Worm (Caenorhabditis elegans) whole organism, mixed stage, embryonic: ENCODE results near the gene F36G9.15.

Experiments used
- M03D4.4 ChIP-seq: sonication (generic microtip); optimal IDR thresholded peaks from 2 replicates; lab custom pipeline; 2017; ENCODE audit warnings: mild to moderate bottlenecking, missing genetic modification characterization, missing compliant biosample characterization
- bed-3 ChIP-seq: fragments of 200-800 bp; sonication (Bioruptor generic); optimal IDR thresholded peaks from 3 replicates; lab custom pipeline; 2018; ENCODE audit warnings: mild to moderate bottlenecking, missing genetic modification characterization, moderate library complexity, missing compliant biosample characterization
- blmp-1 ChIP-seq: fragments of 150-350 bp; optimal IDR thresholded peaks from 2 replicates; lab custom pipeline; 2014; ENCODE audit warnings: missing biosample characterization, missing genetic modification characterization
- ceh-39 ChIP-seq: fragments of 150-350 bp; optimal IDR thresholded peaks from 2 replicates; lab custom pipeline; 2014; ENCODE audit warnings: missing biosample characterization, missing genetic modification characterization
- ceh-43 ChIP-seq: fragments of 200-800 bp; sonication (Bioruptor generic); optimal IDR thresholded peaks from 2 replicates; lab custom pipeline; 2018; ENCODE audit warnings: mild to moderate bottlenecking, missing genetic modification characterization, moderate library complexity, missing compliant biosample characterization
- ceh-83 ChIP-seq: fragments of 200-800 bp; sonication (Bioruptor generic); optimal IDR thresholded peaks from 2 replicates; lab custom pipeline; 2018; ENCODE audit warnings: mild to moderate bottlenecking, missing genetic modification characterization, missing compliant biosample characterization
- ces-1 ChIP-seq: fragments of 150-350 bp; optimal IDR thresholded peaks from 2 replicates; lab custom pipeline; 2014; ENCODE audit warnings: missing biosample characterization, missing genetic modification reagents, missing genetic modification characterization
- cnd-1 ChIP-seq: fragments of 200-800 bp; sonication (Bioruptor generic); optimal IDR thresholded peaks from 2 replicates; lab custom pipeline; 2018; ENCODE audit warnings: mild to moderate bottlenecking, missing genetic modification characterization, missing compliant biosample characterization
- drap-1 ChIP-seq: fragments of 200-800 bp; sonication (Bioruptor generic); optimal IDR thresholded peaks from 3 replicates; lab custom pipeline; 2018; ENCODE audit warnings: mild to moderate bottlenecking, missing genetic modification characterization, missing compliant biosample characterization
- elt-1 ChIP-seq: sonication (generic microtip); optimal IDR thresholded peaks from 2 replicates; lab custom pipeline; 2017; ENCODE audit warnings: missing genetic modification characterization, mild to moderate bottlenecking, missing compliant biosample characterization, antibody characterized with exemption, moderate library complexity, borderline replicate concordance; ENCODE audit not compliant: insufficient read depth
- elt-3 ChIP-seq: fragments of 150-350 bp; optimal IDR thresholded peaks from 2 replicates; lab custom pipeline; 2014; ENCODE audit warnings: missing biosample characterization, missing genetic modification characterization
- flh-1 ChIP-seq: fragments of 200-800 bp; sonication (Bioruptor generic); optimal IDR thresholded peaks from 2 replicates; lab custom pipeline; 2018; ENCODE audit warnings: mild to moderate bottlenecking, missing genetic modification characterization, moderate library complexity, missing compliant biosample characterization
- ham-2 ChIP-seq: fragments of 200-800 bp; sonication (Bioruptor generic); optimal IDR thresholded peaks from 2 replicates; lab custom pipeline; 2018; ENCODE audit warnings: mild to moderate bottlenecking, missing genetic modification characterization, missing compliant biosample characterization
- hlh-1 ChIP-seq: fragments of 150-350 bp; optimal IDR thresholded peaks from 2 replicates; lab custom pipeline; 2014; ENCODE audit warnings: missing biosample characterization, missing genetic modification reagents, missing genetic modification characterization
- lin-13 ChIP-seq: fragments of 150-350 bp; optimal IDR thresholded peaks from 2 replicates; lab custom pipeline; 2014; ENCODE audit warnings: missing biosample characterization, missing genetic modification characterization
- lin-32 ChIP-seq: fragments of 200-800 bp; sonication (Bioruptor generic); optimal IDR thresholded peaks from 2 replicates; lab custom pipeline; 2018; ENCODE audit warnings: mild to moderate bottlenecking, missing genetic modification characterization, missing compliant biosample characterization
- lsy-2 ChIP-seq: fragments of 150-350 bp; optimal IDR thresholded peaks from 2 replicates; lab custom pipeline; 2014; ENCODE audit warnings: missing biosample characterization, missing genetic modification characterization
- mab-5 ChIP-seq: fragments of 150-350 bp; optimal IDR thresholded peaks from 2 replicates; lab custom pipeline; 2014; ENCODE audit warnings: missing biosample characterization, missing genetic modification characterization
- mep-1 ChIP-seq: fragments of 150-350 bp; optimal IDR thresholded peaks from 2 replicates; lab custom pipeline; 2017; ENCODE audit warnings: missing biosample characterization, missing genetic modification reagents, missing genetic modification characterization, inconsistent platforms
- mls-2 ChIP-seq: sonication (generic microtip); optimal IDR thresholded peaks from 2 replicates; lab custom pipeline; 2016; ENCODE audit warnings: mild to moderate bottlenecking, missing genetic modification characterization, moderate library complexity, missing compliant biosample characterization
- nhr-12 ChIP-seq: fragments of 150-350 bp; optimal IDR thresholded peaks from 2 replicates; lab custom pipeline; 2014; ENCODE audit warnings: missing biosample characterization, missing genetic modification characterization
- nhr-2 ChIP-seq: fragments of 150-350 bp; optimal IDR thresholded peaks from 2 replicates; lab custom pipeline; 2014; ENCODE audit warnings: missing biosample characterization, missing genetic modification characterization
- nhr-76 ChIP-seq: sonication (generic microtip); optimal IDR thresholded peaks from 2 replicates; lab custom pipeline; 2017; ENCODE audit warnings: missing biosample characterization, missing genetic modification characterization
- sem-2 ChIP-seq: fragments of 200-800 bp; sonication (Bioruptor generic); optimal IDR thresholded peaks from 2 replicates; lab custom pipeline; 2018; ENCODE audit warnings: mild to moderate bottlenecking, missing genetic modification characterization, missing compliant biosample characterization
- snpc-4 ChIP-seq: fragments of 150-350 bp; optimal IDR thresholded peaks from 2 replicates; lab custom pipeline; 2014; ENCODE audit warnings: missing biosample characterization, missing genetic modification characterization
- sptf-1 ChIP-seq: sonication (generic microtip); optimal IDR thresholded peaks from 2 replicates; lab custom pipeline; 2017; ENCODE audit warnings: mild to moderate bottlenecking, missing genetic modification characterization, moderate library complexity, missing compliant biosample characterization
- unc-120 ChIP-seq: sonication (generic microtip); optimal IDR thresholded peaks from 2 replicates; lab custom pipeline; 2017; ENCODE audit warnings: missing genetic modification characterization, missing compliant biosample characterization; ENCODE audit not compliant: poor library complexity, severe bottlenecking
- unc-39 ChIP-seq: fragments of 150-350 bp; optimal IDR thresholded peaks from 2 replicates; lab custom pipeline; 2014; ENCODE audit warnings: missing biosample characterization, missing genetic modification characterization
- unc-62 ChIP-seq: fragments of 150-350 bp; optimal IDR thresholded peaks from 2 replicates; lab custom pipeline; 2014; ENCODE audit warnings: missing biosample characterization, missing genetic modification reagents, missing genetic modification characterization
- zip-8 ChIP-seq: fragments of 150-350 bp; optimal IDR thresholded peaks from 2 replicates; lab custom pipeline; 2014; ENCODE audit warnings: missing biosample characterization, missing genetic modification characterization
- ztf-11 ChIP-seq: fragments of 150-350 bp; optimal IDR thresholded peaks from 2 replicates; lab custom pipeline; 2014; ENCODE audit warnings: missing biosample characterization, missing genetic modification characterization

The F36G9.15 gene

ce11 chrV:15965114-15965513, 22.9 kb downstream of the F36G9.15 start, which contains the start of gene sri-2:
Gene sri-2, minus strand, starts transcription at chrV:15965214.
- TF ChIP-seq cnd-1 = no peak
- no peak for TF ChIP-seq ham-2
- no peak for TF ChIP-seq mab-5 (tag; lab: Kevin White, UChicago)
- TF ChIP-seq elt-1 (tag; lab: Kevin White, UChicago) = no peak
- TF ChIP-seq bed-3 (GFP tag; lab: Kevin White, UChicago) = no peak
- no peak for TF ChIP-seq nhr-76 (tag; lab: Kevin White, UChicago)
- TF ChIP-seq sptf-1 (tag; lab: Kevin White, UChicago) = no peak
- TF ChIP-seq unc-120 (tag; lab: Kevin White, UChicago) = no peak
- TF ChIP-seq ceh-83 (GFP tag; lab: Kevin White, UChicago) = no peak
- TF ChIP-seq sem-2 (GFP tag; lab: Kevin White, UChicago) = no peak
- TF ChIP-seq unc-39 (tag; lab: Kevin White, UChicago) = no peak

ce11 chrV:15959456-15959855, 28.5 kb downstream of the F36G9.15 start:
- no peak for TF ChIP-seq nhr-76 (tag; lab: Kevin White, UChicago)
- TF ChIP-seq elt-3 (tag; lab: Kevin White, UChicago) = no peak
- TF ChIP-seq nhr-2 (tag; lab: Kevin White, UChicago) = no peak
- no peak for TF ChIP-seq snpc-4 (tag; lab: Kevin White, UChicago)
- TF ChIP-seq sptf-1 (tag; lab: Kevin White, UChicago) = no peak
- TF ChIP-seq drap-1 (GFP tag; lab: Kevin White, UChicago) = no peak
- no peak for TF ChIP-seq ztf-11 (tag; lab: Kevin White, UChicago)
- TF ChIP-seq ceh-43 (GFP tag; lab: Kevin White, UChicago) = no peak
- TF ChIP-seq M03D4.4 = no peak
- TF ChIP-seq mep-1 (tag; lab: Kevin White, UChicago) = no peak
- no peak for TF ChIP-seq cnd-1

- TF ChIP-seq nhr-12 (tag; lab: Kevin White, UChicago) (no peak), sem-2 (GFP tag; lab: Kevin White, UChicago) (no peak), sptf-1 (tag; lab: Kevin White, UChicago) (no peak), lin-13 (tag; lab: Kevin White, UChicago) (no peak), ceh-39 (tag; lab: Kevin White, UChicago) (no peak), ztf-11 (tag; lab: Kevin White, UChicago) (no peak), mab-5 (tag; lab: Kevin White, UChicago) (no peak), mls-2 (tag; lab: Kevin White, UChicago) (no peak), elt-3 (tag; lab: Kevin White, UChicago) (no peak), ham-2 (no peak), snpc-4 (tag; lab: Kevin White, UChicago) (no peak), unc-120 (tag; lab: Kevin White, UChicago) (no peak)
These were observed 30.9 kb downstream of the F36G9.15 start, which contains the start of gene F36G9.3 for ce11 chrV:15957098-15957497. Gene F36G9.3, plus strand, starts transcription at chrV:15957398.

ce11 chrV:15955497-15955896, 32.5 kb downstream of the F36G9.15 start, which contains the start of gene srh-186:
Gene srh-186, plus strand, starts transcription at chrV:15955797.
- no peak for TF ChIP-seq ceh-39 (tag; lab: Kevin White, UChicago)
- TF ChIP-seq mls-2 (tag; lab: Kevin White, UChicago) = no peak
- TF ChIP-seq elt-1 (tag; lab: Kevin White, UChicago) = no peak
- no peak for TF ChIP-seq M03D4.4
- TF ChIP-seq unc-39 (tag; lab: Kevin White, UChicago) = no peak
- no peak for TF ChIP-seq sptf-1 (tag; lab: Kevin White, UChicago)
- no peak for TF ChIP-seq unc-120 (tag; lab: Kevin White, UChicago)
- no peak for TF ChIP-seq nhr-12 (tag; lab: Kevin White, UChicago)

- TF ChIP-seq ceh-39 (tag; lab: Kevin White, UChicago) = no peak
- TF ChIP-seq unc-39 (tag; lab: Kevin White, UChicago) = no peak
- no peak for TF ChIP-seq flh-1 (GFP tag; lab: Kevin White, UChicago)
- no peak for TF ChIP-seq lin-13 (tag; lab: Kevin White, UChicago)
These were observed 33.0 kb downstream of the F36G9.15 start, which contains the start of gene srw-57 for ce11 chrV:15954932-15955331. Gene srw-57, minus strand, starts transcription at chrV:15955032.

ce11 chrV:15952762-15953161, 35.2 kb downstream of the F36G9.15 start, which contains the start of gene srw-56:
Gene srw-56, minus strand, starts transcription at chrV:15952862.
- TF ChIP-seq ces-1 (no peak), lsy-2 (tag; lab: Kevin White, UChicago) (no peak), unc-62 (GFP tag; lab: Kevin White, UChicago) (no peak), M03D4.4 (no peak), zip-8 (no peak), lin-32 (GFP tag; lab: Kevin White, UChicago) (no peak), blmp-1 (tag; lab: Kevin White, UChicago) (no peak), hlh-1 (tag; lab: Kevin White, UChicago) (no peak), ceh-43 (GFP tag; lab: Kevin White, UChicago) (no peak), nhr-12 (tag; lab: Kevin White, UChicago) (no peak), flh-1 (GFP tag; lab: Kevin White, UChicago) (no peak), ham-2 (no peak)
- TF ChIP-seq, all 35 proteins: peak for 0
